Worm (Caenorhabditis elegans): ENCODE results near the gene mltn-13.

DNA sequence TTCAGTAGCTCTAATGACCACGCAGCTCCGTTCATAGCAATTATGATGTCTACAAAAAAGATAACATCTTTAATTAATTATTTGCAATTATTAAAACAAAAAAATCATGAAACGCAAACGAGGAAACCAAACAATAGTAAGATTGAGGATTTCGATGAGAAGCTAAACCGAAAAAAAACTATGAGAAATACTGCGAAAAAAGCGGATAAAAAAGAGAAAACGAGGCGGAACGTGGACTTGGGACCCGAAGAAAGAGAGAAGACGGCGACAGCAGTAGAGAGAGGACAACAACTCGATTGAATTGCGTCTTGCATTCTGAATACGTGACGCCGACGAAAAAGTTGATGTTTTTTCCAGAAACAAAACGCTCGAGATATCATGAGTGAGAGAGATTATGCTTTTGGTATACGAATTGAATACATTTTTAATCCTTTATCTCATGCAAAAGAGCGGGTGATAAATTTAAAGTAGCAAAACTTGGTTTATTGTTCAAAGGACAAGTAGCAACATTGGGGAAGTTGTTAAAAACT lies 40.7 kb upstream of the mltn-13 start, which contains the start of gene ncr-1:
- TF ChIP-seq ama-1 (optimal IDR thresholded peaks at IDR 0.05), result no peak
- no peak for TF ChIP-seq scrt-1 (GFP tag; IDR thresholded peaks at IDR 0.05)
- TF ChIP-seq tbx-37 (GFP tag; conservative IDR thresholded peaks at IDR 0.05), result no peak

All from whole organism, early embryonic.